Fruit fly (Drosophila melanogaster) whole organism, embryonic: Measurements from ENCODE around the gene CG43293.

Experiments
- CG11085 ChIP-seq: fragments of 200-800 bp; sonication (Bioruptor generic); IDR thresholded peaks from 2 replicates; pipeline ENCODE4 v1.3.6; 2022; ENCODE audit warnings: missing biosample characterization, missing genetic modification characterization
- CG11093 ChIP-seq: fragments of 200-800 bp; sonication (Bioruptor generic); IDR thresholded peaks from 3 replicates; pipeline ENCODE4 v1.3.6; 2022; ENCODE audit warnings: missing biosample characterization, missing genetic modification characterization
- CG11504 ChIP-seq: fragments of 200-800 bp; sonication (Bioruptor generic); optimal IDR thresholded peaks from 3 replicates; lab custom pipeline; 2019; ENCODE audit warnings: missing biosample characterization, mild to moderate bottlenecking, missing genetic modification characterization, moderate library complexity
- CG12391 ChIP-seq: fragments of 200-800 bp; sonication (Bioruptor generic); optimal IDR thresholded peaks from 3 replicates; lab custom pipeline; 2018; ENCODE audit warnings: missing biosample characterization, mild to moderate bottlenecking, missing genetic modification characterization, moderate library complexity
- CG12659 ChIP-seq: fragments of 200-800 bp; sonication (Bioruptor generic); optimal IDR thresholded peaks from 3 replicates; lab custom pipeline; 2017; ENCODE audit warnings: mild to moderate bottlenecking, missing biosample characterization, missing genetic modification reagents, missing genetic modification characterization
- CG14860 ChIP-seq: fragments of 200-800 bp; sonication (Bioruptor generic); IDR thresholded peaks from 3 replicates; pipeline ENCODE4 v1.3.6; 2022; ENCODE audit warnings: missing biosample characterization, missing genetic modification characterization; ENCODE audit not compliant: partially characterized antibody
- CG1647 ChIP-seq: fragments of 200-800 bp; sonication (Bioruptor generic); optimal IDR thresholded peaks from 3 replicates; lab custom pipeline; 2016; ENCODE audit warnings: missing biosample characterization, missing genetic modification characterization
- CG16813 ChIP-seq: fragments of 200-800 bp; sonication (Bioruptor generic); IDR thresholded peaks from 3 replicates; pipeline ENCODE4 v1.3.6; 2022; ENCODE audit warnings: missing biosample characterization, missing genetic modification characterization; ENCODE audit not compliant: partially characterized antibody
- CG17829 ChIP-seq: fragments of 200-800 bp; optimal IDR thresholded peaks from 2 replicates; lab custom pipeline; 2019; ENCODE audit warnings: missing biosample characterization, mild to moderate bottlenecking, missing genetic modification characterization, moderate library complexity
- CG18011 ChIP-seq: fragments of 200-800 bp; sonication (Bioruptor generic); optimal IDR thresholded peaks from 2 replicates; lab custom pipeline; 2017; ENCODE audit warnings: missing biosample characterization, missing genetic modification characterization, mild to moderate bottlenecking, moderate library complexity, missing genotype
- CG2875 ChIP-seq: fragments of 200-800 bp; sonication (Bioruptor generic); optimal IDR thresholded peaks from 2 replicates; lab custom pipeline; 2017; ENCODE audit warnings: missing biosample characterization, mild to moderate bottlenecking, missing genetic modification characterization, missing genetic modification reagents
- CG30403 ChIP-seq: fragments of 200-800 bp; sonication (Bioruptor generic); optimal IDR thresholded peaks from 3 replicates; lab custom pipeline; 2016; ENCODE audit warnings: missing biosample characterization, missing genetic modification characterization
- CG3163 ChIP-seq: fragments of 200-800 bp; sonication (Bioruptor generic); optimal IDR thresholded peaks from 3 replicates; lab custom pipeline; 2016; ENCODE audit warnings: missing biosample characterization, missing genetic modification characterization
- CG4854 ChIP-seq: fragments of 200-800 bp; sonication (Bioruptor generic); optimal IDR thresholded peaks from 2 replicates; lab custom pipeline; 2016; ENCODE audit warnings: missing biosample characterization, missing genetic modification characterization, inconsistent platforms
- CG6175 ChIP-seq: fragments of 200-800 bp; sonication (Bioruptor generic); IDR thresholded peaks from 3 replicates; pipeline ENCODE4 v1.3.6; 2022; ENCODE audit warnings: missing biosample characterization, missing genetic modification characterization
- CG7271 ChIP-seq: fragments of 200-800 bp; sonication (Bioruptor generic); optimal IDR thresholded peaks from 2 replicates; lab custom pipeline; 2018; ENCODE audit warnings: missing biosample characterization, mild to moderate bottlenecking, missing genetic modification characterization, moderate library complexity
- CG8359 ChIP-seq: fragments of 200-800 bp; sonication (Bioruptor generic); optimal IDR thresholded peaks from 2 replicates; lab custom pipeline; 2017; ENCODE audit warnings: missing biosample characterization, mild to moderate bottlenecking, missing genetic modification characterization, borderline replicate concordance
- CG8765 ChIP-seq: fragments of 200-800 bp; sonication (Bioruptor generic); IDR thresholded peaks from 2 replicates; pipeline ENCODE4 v1.3.6; 2022; ENCODE audit warnings: missing biosample characterization, missing genetic modification characterization
- Dip3 ChIP-seq: fragments of 200-800 bp; sonication (Bioruptor generic); optimal IDR thresholded peaks from 3 replicates; lab custom pipeline; 2016; ENCODE audit warnings: missing biosample characterization, missing genetic modification characterization
- ERR ChIP-seq: fragments of 200-800 bp; sonication (Bioruptor generic); optimal IDR thresholded peaks from 2 replicates; lab custom pipeline; 2016; ENCODE audit warnings: missing biosample characterization, missing genetic modification characterization
- Ets65A ChIP-seq: fragments of 200-800 bp; sonication (Bioruptor generic); peaks from one replicate; lab custom pipeline; 2016; ENCODE audit warnings: missing biosample characterization, missing genetic modification characterization
- HLH4C ChIP-seq: fragments of 200-800 bp; sonication (Bioruptor generic); IDR thresholded peaks from 3 replicates; pipeline ENCODE4 v1.3.6; 2022; ENCODE audit warnings: missing biosample characterization, missing genetic modification characterization; ENCODE audit not compliant: partially characterized antibody
- Hey ChIP-seq: fragments of 200-800 bp; sonication (Bioruptor generic); optimal IDR thresholded peaks from 3 replicates; lab custom pipeline; 2018; ENCODE audit warnings: missing biosample characterization, mild to moderate bottlenecking, missing genetic modification characterization
- HmgZ ChIP-seq: fragments of 200-800 bp; sonication (Bioruptor generic); optimal IDR thresholded peaks from 2 replicates; lab custom pipeline; 2018; ENCODE audit warnings: missing biosample characterization, mild to moderate bottlenecking, missing genetic modification characterization
- Lhr ChIP-seq: fragments of 200-800 bp; sonication (Bioruptor generic); optimal IDR thresholded peaks from 3 replicates; lab custom pipeline; 2017; ENCODE audit warnings: mild to moderate bottlenecking, missing biosample characterization, missing genetic modification reagents, missing genetic modification characterization
- Lpt ChIP-seq: fragments of >200 bp; optimal IDR thresholded peaks from 2 replicates; lab custom pipeline; 2018; ENCODE audit warnings: missing biosample characterization, missing genetic modification characterization
- MBD-R2 ChIP-seq: fragments of 200-800 bp; sonication (Bioruptor generic); IDR thresholded peaks from 2 replicates; pipeline ENCODE4 v1.3.6; 2022; ENCODE audit warnings: missing biosample characterization, missing genetic modification characterization
- Neu2 ChIP-seq: fragments of 200-800 bp; sonication (Bioruptor generic); optimal IDR thresholded peaks from 3 replicates; lab custom pipeline; 2016; ENCODE audit warnings: missing biosample characterization, missing genetic modification characterization, borderline replicate concordance
- Tbp ChIP-seq: fragments of >200 bp; optimal IDR thresholded peaks from 2 replicates; lab custom pipeline; 2018; ENCODE audit warnings: missing biosample characterization, missing genetic modification characterization
- al ChIP-seq: fragments of 200-800 bp; sonication (Bioruptor generic); IDR thresholded peaks from 2 replicates; pipeline ENCODE4 v1.3.6; 2022; ENCODE audit warnings: missing biosample characterization, missing genetic modification characterization
- ase ChIP-seq: fragments of 200-800 bp; sonication (Bioruptor generic); IDR thresholded peaks from 3 replicates; pipeline ENCODE4 v1.3.6; 2022; ENCODE audit warnings: missing biosample characterization, missing genetic modification characterization
- ash1 ChIP-seq: fragments of 200-800 bp; sonication (Bioruptor generic); optimal IDR thresholded peaks from 2 replicates; lab custom pipeline; 2018; ENCODE audit warnings: missing biosample characterization, mild to moderate bottlenecking, missing genetic modification characterization
- bab2 ChIP-seq: fragments of 200-800 bp; sonication (Bioruptor generic); optimal IDR thresholded peaks from 2 replicates; lab custom pipeline; 2016; ENCODE audit warnings: missing biosample characterization, missing genetic modification characterization
- cg ChIP-seq: fragments of 200-800 bp; sonication (Bioruptor generic); optimal IDR thresholded peaks from 3 replicates; lab custom pipeline; 2019; ENCODE audit warnings: missing biosample characterization, mild to moderate bottlenecking, missing genetic modification characterization, moderate library complexity
- chn ChIP-seq: fragments of 200-800 bp; sonication (Bioruptor generic); optimal IDR thresholded peaks from 2 replicates; lab custom pipeline; 2016; ENCODE audit warnings: missing biosample characterization, missing genetic modification characterization
- da ChIP-seq: fragments of 200-800 bp; sonication (Bioruptor generic); optimal IDR thresholded peaks from 2 replicates; lab custom pipeline; 2016; ENCODE audit warnings: missing biosample characterization, missing genetic modification characterization
- en ChIP-seq: fragments of 200-800 bp; sonication (Bioruptor generic); optimal IDR thresholded peaks from 2 replicates; lab custom pipeline; 2016; ENCODE audit warnings: missing biosample characterization, missing genetic modification characterization
- gce ChIP-seq: fragments of 200-800 bp; sonication (Bioruptor generic); IDR thresholded peaks from 3 replicates; pipeline ENCODE4 v1.3.6; 2022; ENCODE audit warnings: missing biosample characterization, missing genetic modification characterization
- gfzf ChIP-seq: fragments of 200-800 bp; sonication (Bioruptor generic); optimal IDR thresholded peaks from 2 replicates; lab custom pipeline; 2016; ENCODE audit warnings: missing biosample characterization, mild to moderate bottlenecking, missing genetic modification characterization, moderate library complexity
- hb ChIP-seq: fragments of 200-800 bp; sonication (Bioruptor generic); IDR thresholded peaks from 3 replicates; pipeline ENCODE4 v1.3.6; 2022; ENCODE audit warnings: missing biosample characterization, missing genetic modification characterization; ENCODE audit not compliant: partially characterized antibody
- kni ChIP-seq: fragments of 200-800 bp; sonication (Bioruptor generic); optimal IDR thresholded peaks from 3 replicates; lab custom pipeline; 2017; ENCODE audit warnings: mild to moderate bottlenecking, missing biosample characterization, missing genetic modification reagents, missing genetic modification characterization
- nom ChIP-seq: fragments of 200-800 bp; sonication (Bioruptor generic); optimal IDR thresholded peaks from 2 replicates; lab custom pipeline; 2017; ENCODE audit warnings: missing biosample characterization, missing genetic modification characterization, mild to moderate bottlenecking, moderate library complexity, missing genetic modification reagents
- run ChIP-seq: fragments of 200-800 bp; sonication (Bioruptor generic); optimal IDR thresholded peaks from 3 replicates; lab custom pipeline; 2018; ENCODE audit warnings: missing biosample characterization, mild to moderate bottlenecking, missing genetic modification characterization
- sima ChIP-seq: fragments of 200-800 bp; sonication (Bioruptor generic); optimal IDR thresholded peaks from 2 replicates; lab custom pipeline; 2016; ENCODE audit warnings: missing biosample characterization, missing genetic modification characterization
- slbo ChIP-seq: fragments of 200-800 bp; sonication (Bioruptor generic); IDR thresholded peaks from 2 replicates; pipeline ENCODE4 v1.3.6; 2022; ENCODE audit warnings: missing biosample characterization, missing genetic modification characterization
- slp2 ChIP-seq: fragments of 200-800 bp; sonication (Bioruptor generic); optimal IDR thresholded peaks from 2 replicates; lab custom pipeline; 2016; ENCODE audit warnings: missing biosample characterization, missing genetic modification characterization
- sna ChIP-seq: fragments of 200-800 bp; sonication (Bioruptor generic); IDR thresholded peaks from 2 replicates; pipeline ENCODE4 v1.3.6; 2022; ENCODE audit warnings: missing biosample characterization, missing genetic modification characterization; ENCODE audit not compliant: partially characterized antibody
- tgo ChIP-seq: fragments of 200-800 bp; sonication (Bioruptor generic); IDR thresholded peaks from 3 replicates; pipeline ENCODE4 v1.3.6; 2022; ENCODE audit warnings: missing biosample characterization, missing genetic modification characterization
- ttk ChIP-seq: fragments of 200-800 bp; sonication (Bioruptor generic); IDR thresholded peaks from 2 replicates; pipeline ENCODE4 v2.1.2; 2022; ENCODE audit warnings: missing biosample characterization, missing genetic modification characterization
- usp ChIP-seq: fragments of >200 bp; optimal IDR thresholded peaks from 2 replicates; lab custom pipeline; 2017; ENCODE audit warnings: missing biosample characterization, missing genetic modification characterization
- wek ChIP-seq: fragments of 200-800 bp; sonication (Bioruptor generic); optimal IDR thresholded peaks from 3 replicates; lab custom pipeline; 2018; ENCODE audit warnings: missing biosample characterization, mild to moderate bottlenecking, missing genetic modification characterization, moderate library complexity
- zf30C ChIP-seq: fragments of 200-800 bp; sonication (Bioruptor generic); optimal IDR thresholded peaks from 3 replicates; lab custom pipeline; 2018; ENCODE audit warnings: missing biosample characterization, mild to moderate bottlenecking, missing genetic modification characterization

Gene CG43293

DNA sequence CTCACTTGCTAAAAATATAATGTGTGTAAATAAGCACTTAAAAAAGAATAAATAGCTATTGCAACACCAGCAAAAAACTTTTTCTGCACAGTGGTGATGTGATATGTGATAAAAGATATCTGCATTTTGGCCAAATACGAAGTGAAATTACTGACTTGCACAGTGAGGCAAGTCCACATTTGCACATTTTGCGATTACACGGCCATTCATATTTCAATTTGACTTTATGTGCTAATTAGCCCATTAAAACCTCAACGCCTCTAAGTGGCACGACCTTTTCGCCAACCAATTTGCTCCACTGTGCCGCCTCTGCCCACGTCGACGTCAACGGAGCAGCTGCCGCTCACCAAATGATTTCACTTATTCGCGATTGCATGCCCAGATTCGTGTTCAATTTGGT is 35.2 kb downstream of the CG43293 start, which contains the start of gene CG33946 (continued):
- no peak for TF ChIP-seq CG4854
- peak; percentile 13 for TF ChIP-seq CG11504 (tag; lab: Kevin White, UChicago)
- TF ChIP-seq wek (GFP tag; lab: Kevin White, UChicago): no peak
- no peak for TF ChIP-seq CG12659 (GFP tag; lab: Kevin White, UChicago)
- no peak for TF ChIP-seq kni (GFP tag; lab: Kevin White, UChicago)
- no peak for TF ChIP-seq ash1
- no peak for TF ChIP-seq CG6175 (GFP tag; lab: Robert Waterston, UW)
- no peak for TF ChIP-seq al
- no peak for TF ChIP-seq CG11093 (GFP tag; lab: Robert Waterston, UW)
- no peak for TF ChIP-seq MBD-R2
- no peak for TF ChIP-seq HmgZ
- no peak for TF ChIP-seq ase (GFP tag; lab: Robert Waterston, UW)
- no peak for TF ChIP-seq CG14860 (GFP tag; lab: Robert Waterston, UW)
- TF ChIP-seq hb (GFP tag; lab: Robert Waterston, UW): no peak
- TF ChIP-seq CG7271 (tag; lab: Kevin White, UChicago): no peak
- TF ChIP-seq slp2: no peak
- TF ChIP-seq CG18011: no peak
- TF ChIP-seq gce: no peak
- peak; percentile 39 for TF ChIP-seq Ets65A (GFP tag; lab: Kevin White, UChicago)
- TF ChIP-seq zf30C (GFP tag; lab: Kevin White, UChicago): no peak
- TF ChIP-seq CG30403: peak; percentile 16
- TF ChIP-seq nom: no peak
- TF ChIP-seq CG17829 (tag; lab: Kevin White, UChicago): no peak
- no peak for TF ChIP-seq sna (GFP tag; lab: Robert Waterston, UW)
- TF ChIP-seq sima: no peak
- TF ChIP-seq bab2: no peak
- peak; percentile 46; the same call in 1 of the 2 replicates for TF ChIP-seq CG8765
- no peak for TF ChIP-seq CG11085 (GFP tag; lab: Robert Waterston, UW)
- no peak for TF ChIP-seq da (GFP tag; lab: Kevin White, UChicago)
- TF ChIP-seq slbo: peak; percentile 51
- TF ChIP-seq usp (GFP tag; lab: Kevin White, UChicago): no peak
- TF ChIP-seq run (tag; lab: Kevin White, UChicago): no peak
- TF ChIP-seq chn (GFP tag; lab: Kevin White, UChicago): peak; percentile 33
- TF ChIP-seq Tbp (GFP tag; lab: Kevin White, UChicago): no peak
- no peak for TF ChIP-seq ttk
- TF ChIP-seq CG16813 (GFP tag; lab: Robert Waterston, UW): no peak
- TF ChIP-seq gfzf (GFP tag; lab: Kevin White, UChicago): no peak
- no peak for TF ChIP-seq ERR (GFP tag; lab: Kevin White, UChicago)
- no peak for TF ChIP-seq Neu2 (GFP tag; lab: Kevin White, UChicago)
- no peak for TF ChIP-seq CG2875
- TF ChIP-seq en (GFP tag; lab: Kevin White, UChicago): no peak
- no peak for TF ChIP-seq Lpt (GFP tag; lab: Kevin White, UChicago)
- no peak for TF ChIP-seq Lhr (GFP tag; lab: Kevin White, UChicago)
- no peak for TF ChIP-seq Dip3 (GFP tag; lab: Kevin White, UChicago)
- no peak for TF ChIP-seq HLH4C (GFP tag; lab: Robert Waterston, UW)
- no peak for TF ChIP-seq Hey (tag; lab: Kevin White, UChicago)
- TF ChIP-seq CG1647 (GFP tag; lab: Kevin White, UChicago): no peak
- TF ChIP-seq cg (GFP tag; lab: Kevin White, UChicago): no peak
- TF ChIP-seq CG3163 (GFP tag; lab: Kevin White, UChicago): no peak
- TF ChIP-seq CG8359: no peak
- TF ChIP-seq tgo (GFP tag; lab: Robert Waterston, UW): no peak
- TF ChIP-seq CG12391 (tag; lab: Kevin White, UChicago): no peak
